In the genomic region with DNA sequence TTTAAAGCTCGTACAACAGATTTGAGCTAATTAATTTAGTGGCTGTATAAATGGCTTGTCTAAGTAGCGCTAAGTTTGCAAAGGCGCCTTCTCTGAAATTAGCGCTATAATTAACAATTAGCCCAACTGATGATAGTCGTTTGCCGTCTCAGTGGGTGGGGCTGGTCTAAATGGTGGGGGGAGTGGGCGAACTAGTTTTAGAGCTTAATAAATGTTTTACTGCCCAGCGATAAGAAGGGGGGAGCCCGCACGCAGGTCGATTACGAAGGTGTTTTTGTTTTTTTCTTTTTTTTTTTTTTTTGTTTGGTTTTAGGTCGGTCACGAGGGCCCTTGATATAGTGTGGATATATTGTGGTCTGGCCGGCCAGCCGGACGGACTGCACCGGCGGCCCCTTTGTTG, we compare ENCODE assay signal across 5 fruit fly cellular contexts.
TF ChIP-seq lines count a peak whose summit lies in the region.

No protein-coding gene starts in this region.

- no peak for TF ChIP-seq CTCF in whole organism, embryonic (GFP tag; optimal IDR thresholded peaks at IDR 0.05; lab: Kevin White, UChicago)

TF ChIP-seq in whole organism, adult, 20 proteins besides CTCF, POLR2A, EP300 and RAD21:
- peak; percentile 69 for TF ChIP-seq CG12768 (GFP tag; optimal IDR thresholded peaks at IDR 0.05; lab: Kevin White, UChicago)
- peak; percentile 21 for TF ChIP-seq CG33017 (tag; optimal IDR thresholded peaks at IDR 0.05; lab: Kevin White, UChicago)
- TF ChIP-seq cnc (optimal IDR thresholded peaks at IDR 0.05; lab: Kevin White, UChicago), result no peak
- no peak for TF ChIP-seq Clk (GFP tag; optimal IDR thresholded peaks at IDR 0.05; lab: Kevin White, UChicago)
- TF ChIP-seq CG11617 (GFP tag; optimal IDR thresholded peaks at IDR 0.05; lab: Kevin White, UChicago), result peak; percentile 9
- TF ChIP-seq cic (GFP tag; optimal IDR thresholded peaks at IDR 0.05; lab: Kevin White, UChicago), result peak; percentile 38
- peak; percentile 33 for TF ChIP-seq Mnt (GFP tag; optimal IDR thresholded peaks at IDR 0.05; lab: Kevin White, UChicago)
- no peak for TF ChIP-seq kay (GFP tag; lab: Kevin White, UChicago; ENCODE audit: borderline replicate concordance)
- TF ChIP-seq ovo (GFP tag; optimal IDR thresholded peaks at IDR 0.05; lab: Kevin White, UChicago), result no peak
- no peak for TF ChIP-seq CG5204 (GFP tag; optimal IDR thresholded peaks at IDR 0.05; lab: Kevin White, UChicago)
- no peak for TF ChIP-seq Crg-1 (GFP tag; optimal IDR thresholded peaks at IDR 0.05; lab: Kevin White, UChicago)
- no peak for TF ChIP-seq Hr96 (GFP tag; optimal IDR thresholded peaks at IDR 0.05; lab: Kevin White, UChicago)
- peak; percentile 63 for TF ChIP-seq CG7045 (GFP tag; optimal IDR thresholded peaks at IDR 0.05; lab: Kevin White, UChicago)
- TF ChIP-seq toe (GFP tag; optimal IDR thresholded peaks at IDR 0.05; lab: Kevin White, UChicago), result peak; percentile 14
- no peak for TF ChIP-seq bab1 (GFP tag; optimal IDR thresholded peaks at IDR 0.05; lab: Kevin White, UChicago)
- no peak for TF ChIP-seq tj (GFP tag; optimal IDR thresholded peaks at IDR 0.05; lab: Kevin White, UChicago)
- peak; percentile 33 for TF ChIP-seq CG7101 (tag; optimal IDR thresholded peaks at IDR 0.05; lab: Kevin White, UChicago)
- peak; percentile 2 for TF ChIP-seq pad (GFP tag; optimal IDR thresholded peaks at IDR 0.05; lab: Kevin White, UChicago)

TF ChIP-seq in whole organism, embryonic, 481 proteins besides CTCF, POLR2A, EP300 and RAD21 (continues in another document):
- peak; percentile 58; the same call in 1 of the 2 replicates for TF ChIP-seq sob (GFP tag; IDR thresholded peaks at IDR 0.05; lab: Robert Waterston, UW)
- peak; percentile 12; the same call in 1 of the 3 replicates for TF ChIP-seq sr (GFP tag; IDR thresholded peaks at IDR 0.05; lab: Robert Waterston, UW)
- peak; percentile 32 for TF ChIP-seq HmgZ (tag; optimal IDR thresholded peaks at IDR 0.05; lab: Kevin White, UChicago)
- peak; percentile 52 for TF ChIP-seq CG10543 (GFP tag; optimal IDR thresholded peaks at IDR 0.05; lab: Kevin White, UChicago)
- no peak for TF ChIP-seq br (optimal IDR thresholded peaks at IDR 0.05; lab: Kevin White, UChicago)
- TF ChIP-seq Atf6 (GFP tag; IDR thresholded peaks at IDR 0.05; lab: Robert Waterston, UW), result peak; percentile 54
- TF ChIP-seq Ptx1 (GFP tag; IDR thresholded peaks at IDR 0.05; lab: Robert Waterston, UW), result peak; percentile 35; the same call in 1 of the 2 replicates
- peak; percentile 47 for TF ChIP-seq CG2678 (tag; optimal IDR thresholded peaks at IDR 0.05; lab: Kevin White, UChicago)
- TF ChIP-seq CG11456 (GFP tag; IDR thresholded peaks at IDR 0.05; lab: Robert Waterston, UW), result 0 out of 3 replicates have a peak, but pooled peaks have one; percentile 11
- TF ChIP-seq PHDP (tag; optimal IDR thresholded peaks at IDR 0.05; lab: Kevin White, UChicago), result peak; percentile 42
- 0 out of 2 replicates have a peak, but pooled peaks have one; percentile 31 for TF ChIP-seq slbo (GFP tag; IDR thresholded peaks at IDR 0.05; lab: Robert Waterston, UW)
- 0 out of 3 replicates have a peak, but pooled peaks have one; percentile 25 for TF ChIP-seq gce (GFP tag; IDR thresholded peaks at IDR 0.05; lab: Robert Waterston, UW)
- peak; percentile 26 for TF ChIP-seq unpg (GFP tag; optimal IDR thresholded peaks at IDR 0.05; lab: Kevin White, UChicago)
- peak; percentile 48 for TF ChIP-seq CG7987 (GFP tag; optimal IDR thresholded peaks at IDR 0.05; lab: Kevin White, UChicago)
- peak; percentile 32 for TF ChIP-seq CG6765 (GFP tag; optimal IDR thresholded peaks at IDR 0.05; lab: Kevin White, UChicago)
- peak; percentile 42; the same call in 1 of the 2 replicates for TF ChIP-seq CG14014 (GFP tag; IDR thresholded peaks at IDR 0.05; lab: Robert Waterston, UW)

TF ChIP-seq in whole organism, prepupa, 60 proteins besides CTCF, POLR2A, EP300 and RAD21:
- TF ChIP-seq CG6808 (GFP tag; optimal IDR thresholded peaks at IDR 0.05; lab: Kevin White, UChicago), result no peak
- 0 out of 3 replicates have a peak, but pooled peaks have one; percentile 24 for TF ChIP-seq CG6163 (GFP tag; IDR thresholded peaks at IDR 0.05; lab: Robert Waterston, UW)

TF ChIP-seq in whole organism, pupa, 21 proteins besides CTCF, POLR2A, EP300 and RAD21:
- TF ChIP-seq CG9948 (tag; optimal IDR thresholded peaks at IDR 0.05; lab: Kevin White, UChicago) (no peak), fd96Ca (GFP tag; IDR thresholded peaks at IDR 0.05; lab: Robert Waterston, UW) (0 out of 3 replicates have a peak, but pooled peaks have one; percentile 14), CG4496 (GFP tag; IDR thresholded peaks at IDR 0.05; lab: Robert Waterston, UW) (no peak), EcR (GFP tag; optimal IDR thresholded peaks at IDR 0.05; lab: Kevin White, UChicago) (peak; percentile 21)

TF ChIP-seq in whole organism, wandering third instar larva, 38 proteins besides CTCF, POLR2A, EP300 and RAD21:
- TF ChIP-seq Rel (GFP tag; optimal IDR thresholded peaks at IDR 0.05; lab: Kevin White, UChicago) (no peak), Rel (tag; optimal IDR thresholded peaks at IDR 0.05; lab: Kevin White, UChicago) (peak; percentile 0), usp (GFP tag; optimal IDR thresholded peaks at IDR 0.05; lab: Kevin White, UChicago) (no peak)
TF ChIP-seq in whole organism, wandering third instar larva: peak in this region for 1.
